Worm (Caenorhabditis elegans) whole organism, L4 larva: ENCODE results near the gene kdp-1.

Experiments used
- ama-1 ChIP-seq: fragments of 150-350 bp; optimal IDR thresholded peaks from 2 replicates; lab custom pipeline; 2014; ENCODE audit warnings: inconsistent platforms, mixed read lengths
- ceh-28 ChIP-seq: fragments of 150-350 bp; optimal IDR thresholded peaks from 2 replicates; lab custom pipeline; 2014; ENCODE audit warnings: missing biosample characterization, missing genetic modification reagents, missing genetic modification characterization
- cey-2 ChIP-seq: sonication (generic microtip); optimal IDR thresholded peaks from 3 replicates; lab custom pipeline; 2017; ENCODE audit warnings: missing genetic modification characterization, mild to moderate bottlenecking, missing compliant biosample characterization, antibody characterized with exemption, borderline replicate concordance; ENCODE audit not compliant: insufficient read depth
- ctbp-1 ChIP-seq: fragments of 200-800 bp; sonication (Bioruptor generic); IDR thresholded peaks from 2 replicates; pipeline ENCODE4 v1.3.6; 2022; ENCODE audit warnings: missing genetic modification reagents, missing genetic modification characterization, missing compliant biosample characterization
- hmg-1.1 ChIP-seq: fragments of 200-800 bp; sonication (Bioruptor generic); IDR thresholded peaks from 2 replicates; pipeline ENCODE4 v1.3.6; 2022; ENCODE audit warnings: missing genetic modification reagents, missing genetic modification characterization, missing compliant biosample characterization
- lin-15B ChIP-seq: fragments of 150-350 bp; sonication (generic microtip); optimal IDR thresholded peaks from 3 replicates; lab custom pipeline; 2014; ENCODE audit warnings: missing biosample characterization, missing genetic modification characterization
- nhr-77 ChIP-seq: fragments of 150-350 bp; optimal IDR thresholded peaks from 2 replicates; lab custom pipeline; 2014; ENCODE audit warnings: missing biosample characterization, missing genetic modification characterization
- skn-1 ChIP-seq: fragments of 150-350 bp; optimal IDR thresholded peaks from 2 replicates; lab custom pipeline; 2014; ENCODE audit warnings: missing biosample characterization, missing genetic modification characterization
- snpc-4 ChIP-seq: fragments of 150-350 bp; optimal IDR thresholded peaks from 2 replicates; lab custom pipeline; 2014; ENCODE audit warnings: missing biosample characterization, missing genetic modification characterization
- unc-62 ChIP-seq, 3 experiments: fragments of 150-350 bp in 1 of 3; sonication (generic microtip); optimal IDR thresholded peaks in 2 of 3; peaks in 1 of 3; 1 replicate in 1 of 3; 2 replicates in 2 of 3; lab custom pipeline; 2014 to 2017; ENCODE audit warnings: missing biosample characterization in 3 of 3, missing genetic modification characterization in 3 of 3, missing genetic modification reagents in 3 of 3, missing genotype in 1 of 3

- TF ChIP-seq ama-1 (lab: Kevin White, UChicago) = no peak
- TF ChIP-seq ctbp-1 (GFP tag; lab: Robert Waterston, UW) = no peak
- no peak for TF ChIP-seq cey-2
- no peak for TF ChIP-seq skn-1 (tag; lab: Kevin White, UChicago)
- TF ChIP-seq nhr-77 (tag; lab: Kevin White, UChicago) = no peak
- TF ChIP-seq snpc-4 = no peak
- no peak for TF ChIP-seq lin-15B (tag; lab: Kevin White, UChicago)
- no peak for TF ChIP-seq hmg-1.1 (GFP tag; lab: Robert Waterston, UW)
- no peak for TF ChIP-seq ceh-28 (tag; lab: Kevin White, UChicago)
- no peak for TF ChIP-seq unc-62 (GFP tag; optimal IDR thresholded peaks at IDR 0.05 in 1 of 2; lab: Kevin White, UChicago)
- no peak for TF ChIP-seq unc-62 (tag; optimal IDR thresholded peaks at IDR 0.05; lab: Kevin White, UChicago)
Observed at ce11 chrIV:13303442-13303841, 3.5 kb downstream of the kdp-1 start, which contains the start of gene Y67H2A.7.
